Fruit fly (Drosophila melanogaster): ENCODE measurements around the gene CG33630.

The CG33630 gene

DNA sequence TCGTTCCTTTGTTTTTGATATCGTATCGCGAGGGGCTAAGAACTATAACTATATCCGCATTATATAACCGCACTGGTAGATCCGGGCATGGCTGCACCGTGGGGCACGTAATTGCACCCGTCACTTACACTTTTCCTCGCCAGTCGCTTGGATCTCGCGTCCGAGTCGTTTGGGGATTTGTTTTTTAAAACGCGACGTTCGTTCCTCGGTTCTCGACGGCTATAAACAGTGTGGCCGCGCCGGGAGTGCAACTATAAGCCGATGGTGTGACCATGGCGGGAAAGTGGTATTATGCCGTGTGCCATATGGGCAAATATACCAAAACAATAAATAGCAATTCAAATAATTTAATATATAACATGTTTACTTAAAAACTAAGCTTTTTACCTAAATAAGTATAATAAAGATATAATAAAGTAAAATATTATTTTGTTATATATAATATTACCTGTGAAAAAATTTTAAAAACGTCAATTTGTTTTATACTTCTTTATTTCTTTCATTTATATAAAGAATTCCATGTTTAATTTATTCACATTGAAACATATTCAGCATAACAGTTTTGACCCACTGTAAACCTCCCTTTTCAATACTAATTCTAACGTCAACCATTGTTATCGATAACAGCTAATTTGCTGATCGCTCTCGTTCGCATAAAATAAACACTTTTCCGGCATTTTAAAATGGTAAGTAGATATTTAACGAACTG lies 19.6 kb upstream of the CG33630 start, which contains the start of the genes Mical and CG3909 (continued):
- TF ChIP-seq CG10431 (GFP tag; optimal IDR thresholded peaks at IDR 0.05), result no peak
- TF ChIP-seq CG7271 (tag; optimal IDR thresholded peaks at IDR 0.05), result peak; percentile 9
- TF ChIP-seq ewg (GFP tag; optimal IDR thresholded peaks at IDR 0.05), result peak; percentile 38
- TF ChIP-seq D (optimal IDR thresholded peaks at IDR 0.05), result no peak
- peak; percentile 59 for TF ChIP-seq D (GFP tag; optimal IDR thresholded peaks at IDR 0.05)
- no peak for TF ChIP-seq Bdp1 (GFP tag; optimal IDR thresholded peaks at IDR 0.05)
- TF ChIP-seq Asciz (GFP tag; optimal IDR thresholded peaks at IDR 0.05), result peak; percentile 40
- peak; percentile 80 for TF ChIP-seq Drgx (GFP tag; IDR thresholded peaks at IDR 0.05)
- TF ChIP-seq CG14965 (GFP tag; optimal IDR thresholded peaks at IDR 0.05; ENCODE audit: borderline replicate concordance), result no peak
- peak; percentile 81 for TF ChIP-seq Awh (GFP tag; IDR thresholded peaks at IDR 0.05)
- peak; percentile 76 for TF ChIP-seq CG10209 (GFP tag; optimal IDR thresholded peaks at IDR 0.05)
- peak; percentile 91 for TF ChIP-seq CG18262 (tag; optimal IDR thresholded peaks at IDR 0.05)
- TF ChIP-seq lilli (GFP tag; optimal IDR thresholded peaks at IDR 0.05), result peak; percentile 66
- no peak for TF ChIP-seq CG8478 (optimal IDR thresholded peaks at IDR 0.05)
- TF ChIP-seq Adf1 (GFP tag; IDR thresholded peaks at IDR 0.05), result peak; percentile 64
- TF ChIP-seq Hr78 (GFP tag; optimal IDR thresholded peaks at IDR 0.05), result peak in 1 of 2 experiments; percentile 59
- no peak for TF ChIP-seq hth (optimal IDR thresholded peaks at IDR 0.05)
- TF ChIP-seq Mad (GFP tag; optimal IDR thresholded peaks at IDR 0.05), result peak; percentile 9
- TF ChIP-seq fd96Cb (tag; optimal IDR thresholded peaks at IDR 0.05), result peak; percentile 78
- peak; percentile 74 for TF ChIP-seq Oli (tag; optimal IDR thresholded peaks at IDR 0.05)
- TF ChIP-seq pnt (GFP tag; optimal IDR thresholded peaks at IDR 0.05), result peak; percentile 40
- TF ChIP-seq seq (GFP tag; IDR thresholded peaks at IDR 0.05), result peak; percentile 83
- no peak for TF ChIP-seq br (optimal IDR thresholded peaks at IDR 0.05)
- peak; percentile 76 for TF ChIP-seq exex (tag; optimal IDR thresholded peaks at IDR 0.05)
- peak; percentile 84 for TF ChIP-seq Hr3 (GFP tag; optimal IDR thresholded peaks at IDR 0.05)
- TF ChIP-seq Med (GFP tag), result peak; percentile 83
- no peak for TF ChIP-seq CG1832 (GFP tag; optimal IDR thresholded peaks at IDR 0.05)
- TF ChIP-seq vfl (GFP tag; optimal IDR thresholded peaks at IDR 0.05), result peak; percentile 28
- peak; percentile 69 for TF ChIP-seq psq (GFP tag; optimal IDR thresholded peaks at IDR 0.05)
- peak; percentile 2 for TF ChIP-seq trh (GFP tag; optimal IDR thresholded peaks at IDR 0.05)
- TF ChIP-seq CG31224 (GFP tag; IDR thresholded peaks at IDR 0.05), result peak; percentile 77
- peak; percentile 36 for TF ChIP-seq CG34376 (GFP tag; optimal IDR thresholded peaks at IDR 0.05)
- peak; percentile 54 for TF ChIP-seq zfh2 (GFP tag; optimal IDR thresholded peaks at IDR 0.05)
- TF ChIP-seq NK7.1 (GFP tag; optimal IDR thresholded peaks at IDR 0.05), result no peak
- peak; percentile 75 for TF ChIP-seq CG11696 (GFP tag; IDR thresholded peaks at IDR 0.05)
- peak; percentile 86 for TF ChIP-seq az2 (GFP tag; optimal IDR thresholded peaks at IDR 0.05)
- TF ChIP-seq CG30403 (GFP tag; optimal IDR thresholded peaks at IDR 0.05), result peak; percentile 85
- TF ChIP-seq Dbx (GFP tag; IDR thresholded peaks at IDR 0.05), result peak; percentile 93
- no peak for TF ChIP-seq dan (GFP tag; IDR thresholded peaks at IDR 0.05)
- no peak for TF ChIP-seq CG8944 (GFP tag; optimal IDR thresholded peaks at IDR 0.05)
- no peak for TF ChIP-seq prd (optimal IDR thresholded peaks at IDR 0.05)
- peak; percentile 91 for TF ChIP-seq prd (GFP tag; IDR thresholded peaks at IDR 0.05)
- TF ChIP-seq CG7357 (GFP tag; IDR thresholded peaks at IDR 0.05), result peak; percentile 62; the same call in 2 of the 3 replicates
- TF ChIP-seq CG31388 (GFP tag; optimal IDR thresholded peaks at IDR 0.05), result peak; percentile 65
- no peak for TF ChIP-seq zf30C (GFP tag; optimal IDR thresholded peaks at IDR 0.05)
- no peak for TF ChIP-seq pb (GFP tag; optimal IDR thresholded peaks at IDR 0.05)
- TF ChIP-seq CG16815 (GFP tag; optimal IDR thresholded peaks at IDR 0.05), result peak; percentile 66
- TF ChIP-seq CG15479 (GFP tag; optimal IDR thresholded peaks at IDR 0.05), result no peak
- TF ChIP-seq CG7987 (GFP tag; optimal IDR thresholded peaks at IDR 0.05), result no peak
- TF ChIP-seq Nf-YA (GFP tag; IDR thresholded peaks at IDR 0.05), result peak; percentile 78
- TF ChIP-seq CG32767 (GFP tag; IDR thresholded peaks at IDR 0.05), result peak; percentile 76; the same call in 1 of the 2 replicates
- peak; percentile 88 for TF ChIP-seq sob (GFP tag; IDR thresholded peaks at IDR 0.05)

Measured in whole organism, embryonic.